Worm (Caenorhabditis elegans) whole organism, L2 larva: ENCODE data around the gene F40A3.3.

Experiments
- ZK546.5 ChIP-seq: sonication (generic microtip); optimal IDR thresholded peaks from 2 replicates; lab custom pipeline; 2017; ENCODE audit warnings: missing biosample characterization, missing genetic modification characterization
- aly-2 ChIP-seq: fragments of 150-350 bp; optimal IDR thresholded peaks from 2 replicates; lab custom pipeline; 2014; ENCODE audit warnings: missing biosample characterization, missing genetic modification characterization
- elt-3 ChIP-seq: sonication (generic microtip); optimal IDR thresholded peaks from 2 replicates; lab custom pipeline; 2017; ENCODE audit warnings: missing biosample characterization, missing genetic modification characterization
- lin-13 ChIP-seq: fragments of 150-350 bp; optimal IDR thresholded peaks from 2 replicates; lab custom pipeline; 2014; ENCODE audit warnings: missing biosample characterization, missing genetic modification reagents, missing genetic modification characterization
- lin-39 ChIP-seq: fragments of 150-350 bp; optimal IDR thresholded peaks from 2 replicates; lab custom pipeline; 2014; ENCODE audit warnings: missing biosample characterization, missing genetic modification reagents, missing genetic modification characterization
- lsy-2 ChIP-seq, 2 experiments: fragments of 150-350 bp in 1 of 2; sonication (generic microtip) in 1 of 2; optimal IDR thresholded peaks; 2 replicates each; lab custom pipeline; 2014 to 2017; ENCODE audit warnings: missing biosample characterization in 2 of 2, missing genetic modification characterization in 2 of 2

ce11 chrV:7875456-7875855, 1.8 kb upstream of the F40A3.3 start, which contains the start of gene F40A3.4:
- TF ChIP-seq aly-2: no peak
- no peak for TF ChIP-seq lin-13 (GFP tag; lab: Kevin White, UChicago)
- TF ChIP-seq lin-39 (tag; lab: Kevin White, UChicago): no peak
- TF ChIP-seq lsy-2 (tag; optimal IDR thresholded peaks at IDR 0.05; lab: Kevin White, UChicago): no peak
- TF ChIP-seq ZK546.5: no peak
- TF ChIP-seq elt-3: no peak
